Fruit fly (Drosophila melanogaster): ENCODE results near the gene CG9759.

- no peak for TF ChIP-seq sr (GFP tag; IDR thresholded peaks at IDR 0.05)
- TF ChIP-seq usp (GFP tag; optimal IDR thresholded peaks at IDR 0.05), result no peak
- no peak for TF ChIP-seq CG14710 (tag; optimal IDR thresholded peaks at IDR 0.05)
- TF ChIP-seq dysf (GFP tag; IDR thresholded peaks at IDR 0.05), result peak; percentile 58; the same call in 1 of the 3 replicates
- no peak for TF ChIP-seq onecut (GFP tag; IDR thresholded peaks at IDR 0.05)
- TF ChIP-seq Doc3 (GFP tag; IDR thresholded peaks at IDR 0.05; ENCODE audit: partially characterized antibody), result no peak
- TF ChIP-seq emc (GFP tag; optimal IDR thresholded peaks at IDR 0.05), result no peak
- no peak for TF ChIP-seq h (optimal IDR thresholded peaks at IDR 0.05)
- no peak for TF ChIP-seq Side (GFP tag; optimal IDR thresholded peaks at IDR 0.05)
- no peak for TF ChIP-seq eyg (GFP tag; optimal IDR thresholded peaks at IDR 0.05)
- 0 out of 3 replicates have a peak, but pooled peaks have one; percentile 41 for TF ChIP-seq Dbx (GFP tag; IDR thresholded peaks at IDR 0.05)
- TF ChIP-seq CG6765 (GFP tag; optimal IDR thresholded peaks at IDR 0.05), result no peak
Observed at dm6 chr3R:13600539-13600938, 8.5 kb downstream of the CG9759 start.

Data from whole organism, embryonic.